Fruit fly (Drosophila melanogaster) whole organism, embryonic: ENCODE measurements around the gene CG2972.

ENCODE experiments used
- ATbp ChIP-seq: fragments of 200-800 bp; sonication (Bioruptor generic); optimal IDR thresholded peaks from 2 replicates; lab custom pipeline; 2017; ENCODE audit warnings: missing biosample characterization, mild to moderate bottlenecking, missing genetic modification characterization, missing genetic modification reagents
- Ada2b ChIP-seq: fragments of 200-800 bp; sonication (Bioruptor generic); IDR thresholded peaks from 2 replicates; pipeline ENCODE4 v1.3.6; 2022; ENCODE audit warnings: missing biosample characterization, missing genetic modification characterization
- Adf1 ChIP-seq: fragments of 200-800 bp; sonication (Bioruptor generic); IDR thresholded peaks from 2 replicates; pipeline ENCODE4 v1.3.6; 2022; ENCODE audit warnings: missing biosample characterization, missing genetic modification characterization
- Atf3 ChIP-seq: fragments of 200-800 bp; sonication (Bioruptor generic); optimal IDR thresholded peaks from 3 replicates; lab custom pipeline; 2016; ENCODE audit warnings: missing biosample characterization, missing genetic modification characterization
- Bdp1 ChIP-seq: fragments of 200-800 bp; sonication (Bioruptor generic); optimal IDR thresholded peaks from 3 replicates; lab custom pipeline; 2016; ENCODE audit warnings: missing biosample characterization, missing genetic modification characterization
- CG10209 ChIP-seq: fragments of 200-800 bp; sonication (Bioruptor generic); optimal IDR thresholded peaks from 3 replicates; lab custom pipeline; 2017; ENCODE audit warnings: missing biosample characterization, mild to moderate bottlenecking, missing genetic modification characterization, missing genetic modification reagents
- CG11504 ChIP-seq: fragments of 200-800 bp; sonication (Bioruptor generic); optimal IDR thresholded peaks from 3 replicates; lab custom pipeline; 2019; ENCODE audit warnings: missing biosample characterization, mild to moderate bottlenecking, missing genetic modification characterization, moderate library complexity
- CG12155 ChIP-seq: fragments of 200-800 bp; sonication (Bioruptor generic); optimal IDR thresholded peaks from 3 replicates; lab custom pipeline; 2016; ENCODE audit warnings: missing biosample characterization, missing genetic modification characterization
- CG12659 ChIP-seq: fragments of 200-800 bp; sonication (Bioruptor generic); optimal IDR thresholded peaks from 3 replicates; lab custom pipeline; 2017; ENCODE audit warnings: mild to moderate bottlenecking, missing biosample characterization, missing genetic modification reagents, missing genetic modification characterization
- CG14965 ChIP-seq: fragments of 200-800 bp; sonication (Bioruptor generic); optimal IDR thresholded peaks from 2 replicates; lab custom pipeline; 2016; ENCODE audit warnings: missing biosample characterization, missing genetic modification characterization, borderline replicate concordance
- CG15269 ChIP-seq: fragments of 200-800 bp; sonication (Bioruptor generic); optimal IDR thresholded peaks from 2 replicates; lab custom pipeline; 2018; ENCODE audit warnings: missing biosample characterization, mild to moderate bottlenecking, missing genetic modification characterization, moderate library complexity
- CG15601 ChIP-seq: fragments of 200-800 bp; sonication (Bioruptor generic); optimal IDR thresholded peaks from 3 replicates; lab custom pipeline; 2019; ENCODE audit warnings: missing biosample characterization, mild to moderate bottlenecking, missing genetic modification characterization, moderate library complexity
- CG1602 ChIP-seq: fragments of 200-800 bp; sonication (Bioruptor generic); optimal IDR thresholded peaks from 3 replicates; lab custom pipeline; 2016; ENCODE audit warnings: missing biosample characterization, missing genetic modification characterization
- CG32772 ChIP-seq: fragments of 200-800 bp; sonication (Bioruptor generic); IDR thresholded peaks from 2 replicates; pipeline ENCODE4 v1.3.6; 2022; ENCODE audit warnings: missing biosample characterization, missing genetic modification characterization
- CG4328 ChIP-seq: fragments of 200-800 bp; sonication (Bioruptor generic); optimal IDR thresholded peaks from 3 replicates; lab custom pipeline; 2017; ENCODE audit warnings: missing biosample characterization, missing genetic modification reagents, missing genetic modification characterization
- CG4617 ChIP-seq: fragments of 200-800 bp; sonication (Bioruptor generic); optimal IDR thresholded peaks from 3 replicates; lab custom pipeline; 2016; ENCODE audit warnings: missing biosample characterization, missing genetic modification characterization, borderline replicate concordance
- CG6175 ChIP-seq: fragments of 200-800 bp; sonication (Bioruptor generic); IDR thresholded peaks from 3 replicates; pipeline ENCODE4 v1.3.6; 2022; ENCODE audit warnings: missing biosample characterization, missing genetic modification characterization
- CG7372 ChIP-seq: fragments of 200-800 bp; sonication (Bioruptor generic); IDR thresholded peaks from 2 replicates; pipeline ENCODE4 v1.3.6; 2022; ENCODE audit warnings: missing biosample characterization, missing genetic modification characterization
- CG7987 ChIP-seq: fragments of 200-800 bp; sonication (Bioruptor generic); optimal IDR thresholded peaks from 2 replicates; lab custom pipeline; 2018; ENCODE audit warnings: missing biosample characterization, mild to moderate bottlenecking, missing genetic modification characterization, moderate library complexity
- CG8089 ChIP-seq: fragments of 200-800 bp; sonication (Bioruptor generic); optimal IDR thresholded peaks from 3 replicates; lab custom pipeline; 2016; ENCODE audit warnings: missing biosample characterization, missing genetic modification characterization
- CG8281 ChIP-seq: fragments of 200-800 bp; sonication (Bioruptor generic); optimal IDR thresholded peaks from 2 replicates; lab custom pipeline; 2018; ENCODE audit warnings: missing biosample characterization, mild to moderate bottlenecking, missing genetic modification characterization, moderate library complexity
- CG8359 ChIP-seq: fragments of 200-800 bp; sonication (Bioruptor generic); optimal IDR thresholded peaks from 2 replicates; lab custom pipeline; 2017; ENCODE audit warnings: missing biosample characterization, mild to moderate bottlenecking, missing genetic modification characterization, borderline replicate concordance
- Fer1 ChIP-seq: fragments of 200-800 bp; sonication (Bioruptor generic); optimal IDR thresholded peaks from 2 replicates; lab custom pipeline; 2017; ENCODE audit warnings: missing biosample characterization, mild to moderate bottlenecking, missing genetic modification characterization
- Hand ChIP-seq: fragments of 200-800 bp; sonication (Bioruptor generic); optimal IDR thresholded peaks from 2 replicates; lab custom pipeline; 2017; ENCODE audit warnings: mild to moderate bottlenecking, missing biosample characterization, missing genetic modification reagents, missing genetic modification characterization
- Lhr ChIP-seq: fragments of 200-800 bp; sonication (Bioruptor generic); optimal IDR thresholded peaks from 3 replicates; lab custom pipeline; 2017; ENCODE audit warnings: mild to moderate bottlenecking, missing biosample characterization, missing genetic modification reagents, missing genetic modification characterization
- Lpt ChIP-seq: fragments of >200 bp; optimal IDR thresholded peaks from 2 replicates; lab custom pipeline; 2018; ENCODE audit warnings: missing biosample characterization, missing genetic modification characterization
- MTF-1 ChIP-seq: fragments of 200-800 bp; sonication (Bioruptor generic); optimal IDR thresholded peaks from 2 replicates; lab custom pipeline; 2018; ENCODE audit warnings: missing biosample characterization, mild to moderate bottlenecking, missing genetic modification characterization, borderline replicate concordance
- Nf-YB ChIP-seq: fragments of 200-800 bp; sonication (Bioruptor generic); optimal IDR thresholded peaks from 3 replicates; lab custom pipeline; 2019; ENCODE audit warnings: missing biosample characterization, mild to moderate bottlenecking, missing genetic modification characterization, moderate library complexity
- Opbp ChIP-seq: fragments of 200-800 bp; sonication (Bioruptor generic); IDR thresholded peaks from 3 replicates; pipeline ENCODE4 v1.3.6; 2022; ENCODE audit warnings: missing biosample characterization, missing genetic modification characterization; ENCODE audit not compliant: partially characterized antibody
- Pdp1 ChIP-seq, 2 experiments: fragments of 200-800 bp; sonication (Bioruptor generic); optimal IDR thresholded peaks; 3 replicates each; lab custom pipeline; 2016; ENCODE audit warnings: missing biosample characterization in 2 of 2, missing genetic modification characterization in 2 of 2, mild to moderate bottlenecking in 1 of 2, moderate library complexity in 1 of 2
- Vsx1 ChIP-seq: fragments of 200-800 bp; sonication (Bioruptor generic); optimal IDR thresholded peaks from 2 replicates; lab custom pipeline; 2017; ENCODE audit warnings: missing biosample characterization, mild to moderate bottlenecking, missing genetic modification characterization, missing genetic modification reagents
- bigmax ChIP-seq: fragments of 200-800 bp; sonication (Bioruptor generic); optimal IDR thresholded peaks from 2 replicates; lab custom pipeline; 2018; ENCODE audit warnings: missing biosample characterization, mild to moderate bottlenecking, missing genetic modification characterization
- cas ChIP-seq: fragments of 200-800 bp; sonication (Bioruptor generic); IDR thresholded peaks from 2 replicates; pipeline ENCODE4 v1.3.6; 2022; ENCODE audit warnings: missing biosample characterization, missing genetic modification characterization
- chinmo ChIP-seq: fragments of 200-800 bp; sonication (Bioruptor generic); IDR thresholded peaks from 4 replicates; pipeline ENCODE4 v1.3.6; 2022; ENCODE audit warnings: missing biosample characterization, missing genetic modification characterization; ENCODE audit not compliant: partially characterized antibody
- exex ChIP-seq: fragments of 200-800 bp; sonication (Bioruptor generic); optimal IDR thresholded peaks from 4 replicates; lab custom pipeline; 2018; ENCODE audit warnings: missing biosample characterization, mild to moderate bottlenecking, missing genetic modification characterization, moderate library complexity
- h ChIP-seq: fragments of >200 bp; optimal IDR thresholded peaks from 2 replicates; lab custom pipeline; 2017
- hbn ChIP-seq: fragments of 200-800 bp; sonication (Bioruptor generic); IDR thresholded peaks from 2 replicates; pipeline ENCODE4 v1.3.6; 2022; ENCODE audit warnings: missing biosample characterization, missing genetic modification characterization; ENCODE audit not compliant: partially characterized antibody
- lmd ChIP-seq: fragments of 200-800 bp; sonication (Bioruptor generic); IDR thresholded peaks from 2 replicates; pipeline ENCODE4 v1.3.6; 2022; ENCODE audit warnings: missing biosample characterization, missing genetic modification characterization
- otp ChIP-seq: fragments of 200-800 bp; sonication (Bioruptor generic); IDR thresholded peaks from 3 replicates; pipeline ENCODE4, ENCODE4 v1.3.6; 2022; ENCODE audit warnings: missing biosample characterization, missing genetic modification characterization
- pros ChIP-seq: fragments of 200-800 bp; sonication (Bioruptor generic); optimal IDR thresholded peaks from 3 replicates; lab custom pipeline; 2019; ENCODE audit warnings: missing biosample characterization, mild to moderate bottlenecking, missing genetic modification characterization, moderate library complexity
- sc ChIP-seq, 3 experiments: fragments of >200 bp in 2 of 3; fragments of 200-800 bp in 1 of 3; sonication (Bioruptor generic) in 1 of 3; optimal IDR thresholded peaks; 2 replicates in 2 of 3; 3 replicates in 1 of 3; lab custom pipeline; 2017; ENCODE audit warnings: mild to moderate bottlenecking in 1 of 3, missing biosample characterization in 1 of 3, missing genetic modification characterization in 1 of 3, missing genetic modification reagents in 1 of 3
- sd ChIP-seq: fragments of 200-800 bp; sonication (Bioruptor generic); optimal IDR thresholded peaks from 3 replicates; lab custom pipeline; 2018; ENCODE audit warnings: missing biosample characterization, mild to moderate bottlenecking, missing genetic modification characterization, moderate library complexity
- sens ChIP-seq: fragments of 200-800 bp; sonication (Bioruptor generic); peaks from one replicate; lab custom pipeline; 2016; ENCODE audit warnings: missing biosample characterization, missing genetic modification characterization
- tap ChIP-seq: fragments of 200-800 bp; optimal IDR thresholded peaks from 3 replicates; lab custom pipeline; 2019; ENCODE audit warnings: missing biosample characterization, mild to moderate bottlenecking, missing genetic modification characterization, moderate library complexity
- ttk ChIP-seq: fragments of 200-800 bp; sonication (Bioruptor generic); IDR thresholded peaks from 2 replicates; pipeline ENCODE4 v2.1.2; 2022; ENCODE audit warnings: missing biosample characterization, missing genetic modification characterization
- wor ChIP-seq: fragments of 200-800 bp; sonication (Bioruptor generic); IDR thresholded peaks from 2 replicates; pipeline ENCODE4 v1.3.6; 2022; ENCODE audit warnings: missing biosample characterization, missing genetic modification characterization

Gene CG2972

DNA sequence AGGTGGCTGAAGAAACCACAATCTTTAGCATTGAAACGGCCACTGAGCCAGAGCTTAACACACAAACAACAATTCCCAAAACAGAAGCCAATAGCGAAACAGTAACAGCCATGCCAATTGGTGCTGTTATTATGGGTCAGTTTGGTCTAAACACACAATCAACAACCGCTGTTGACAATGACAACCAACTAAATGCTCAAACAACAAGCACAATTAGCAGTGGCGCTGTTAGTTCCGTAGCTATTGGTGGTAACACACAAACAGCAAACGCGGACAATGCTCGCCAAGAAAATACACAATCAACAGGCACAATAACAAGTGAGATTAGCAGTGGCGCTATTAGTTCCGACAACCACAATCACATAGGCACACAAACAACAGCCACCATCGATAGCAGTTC, 39.1 kb upstream of the CG2972 start (continued):
- TF ChIP-seq MTF-1 (GFP tag; lab: Kevin White, UChicago) (no peak), Hand (GFP tag; lab: Kevin White, UChicago) (no peak), CG4617 (GFP tag; lab: Kevin White, UChicago) (no peak), lmd (no peak), otp (GFP tag; lab: Robert Waterston, UW) (peak; percentile 43; the same call in 1 of the 3 replicates), Fer1 (GFP tag; lab: Kevin White, UChicago) (no peak), CG10209 (peak; percentile 23), tap (no peak), Atf3 (no peak), CG15269 (tag; lab: Kevin White, UChicago) (peak; percentile 37), CG8359 (GFP tag; lab: Kevin White, UChicago) (no peak)
- TF ChIP-seq, all 482 proteins: peak for 27

DNA sequence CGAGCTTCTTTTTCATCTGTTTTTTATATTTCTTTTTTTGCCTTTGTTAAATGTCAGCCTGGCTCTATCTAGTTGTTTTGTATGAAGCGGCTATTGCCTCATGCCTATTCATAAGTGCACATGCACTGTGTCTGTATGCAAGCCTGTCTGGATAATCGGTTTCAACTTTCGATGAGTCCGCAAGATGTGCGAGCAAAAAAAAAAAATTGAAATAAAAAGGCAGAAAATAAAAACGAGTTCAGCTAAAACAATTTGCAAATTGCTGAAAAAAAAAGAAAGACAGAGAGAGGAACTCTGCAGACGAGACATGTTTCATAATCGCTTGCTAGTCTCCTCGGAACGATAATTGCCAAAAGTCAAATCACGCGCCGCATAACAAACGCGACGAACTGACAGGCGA, 37.2 kb upstream of the CG2972 start:
- no peak for TF ChIP-seq Nf-YB (GFP tag; lab: Kevin White, UChicago)

DNA sequence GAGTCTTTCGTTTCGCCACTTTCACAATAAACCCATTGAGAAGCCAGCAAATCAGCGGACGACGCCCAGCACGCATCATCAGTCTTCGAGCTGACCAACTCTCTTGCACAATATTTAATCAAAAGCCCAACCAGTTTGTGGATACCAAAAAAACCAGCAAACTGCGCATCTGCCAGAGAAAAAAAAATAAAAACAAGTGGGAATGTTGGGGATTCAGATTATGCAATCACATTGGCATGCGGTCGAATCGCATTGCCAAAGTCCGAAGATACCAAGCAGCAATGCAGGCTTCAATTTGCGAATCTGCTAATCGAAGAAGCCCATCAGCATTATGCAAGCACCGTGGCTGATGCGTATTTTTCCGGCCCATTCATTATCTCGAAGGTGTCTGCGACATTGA, 36.2 kb upstream of the CG2972 start:
- TF ChIP-seq Lpt (GFP tag; lab: Kevin White, UChicago), result no peak
- TF ChIP-seq pros, result peak; percentile 23
- no peak for TF ChIP-seq Lhr
- TF ChIP-seq sd, result peak; percentile 19
- TF ChIP-seq CG7372 (GFP tag; lab: Robert Waterston, UW), result no peak
- no peak for TF ChIP-seq exex (tag; lab: Kevin White, UChicago)
- TF ChIP-seq wor (GFP tag; lab: Robert Waterston, UW), result no peak
- peak in 1 of 2 experiments; percentile 85 for TF ChIP-seq Pdp1 (GFP tag; optimal IDR thresholded peaks at IDR 0.05; lab: Kevin White, UChicago)

DNA sequence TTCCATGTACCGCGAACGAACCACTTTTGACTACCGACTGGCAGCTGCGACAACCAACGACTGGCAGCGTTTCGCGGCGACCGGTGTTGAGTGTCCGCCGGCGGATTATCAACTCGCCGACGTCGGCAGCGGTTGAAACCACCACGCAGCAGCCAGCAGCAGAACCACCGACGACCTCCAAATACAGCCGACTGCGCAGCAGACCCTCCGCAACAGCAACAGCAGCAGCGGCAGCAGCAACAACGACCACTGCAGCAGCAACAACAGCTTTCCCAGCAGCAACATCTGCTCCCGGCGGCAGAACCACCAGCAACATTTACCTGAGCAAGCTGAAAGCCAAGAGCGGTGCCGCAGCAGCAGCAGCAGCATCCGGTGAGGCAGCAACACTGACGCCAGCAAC, 35.0 kb upstream of the CG2972 start:
- TF ChIP-seq h (lab: Kevin White, UChicago) (no peak), hbn (no peak), CG32772 (GFP tag; lab: Robert Waterston, UW) (no peak), cas (no peak), CG15601 (tag; lab: Kevin White, UChicago) (peak; percentile 75), CG14965 (GFP tag; lab: Kevin White, UChicago) (no peak), Bdp1 (GFP tag; lab: Kevin White, UChicago) (no peak), CG12659 (GFP tag; lab: Kevin White, UChicago) (no peak), ATbp (no peak), bigmax (GFP tag; lab: Kevin White, UChicago) (no peak), CG1602 (GFP tag; lab: Kevin White, UChicago) (no peak), sc (optimal IDR thresholded peaks at IDR 0.05; lab: Kevin White, UChicago) (no peak), sc (GFP tag; optimal IDR thresholded peaks at IDR 0.05; lab: Kevin White, UChicago) (no peak), CG4328 (GFP tag; lab: Kevin White, UChicago) (no peak), Ada2b (GFP tag; lab: Robert Waterston, UW) (no peak), sens (GFP tag; lab: Kevin White, UChicago) (peak; percentile 43), Vsx1 (GFP tag; lab: Kevin White, UChicago) (no peak), CG11504 (tag; lab: Kevin White, UChicago) (peak; percentile 98), Opbp (GFP tag; lab: Robert Waterston, UW) (no peak), CG12155 (GFP tag; lab: Kevin White, UChicago) (no peak), chinmo (GFP tag; lab: Robert Waterston, UW) (0 out of 4 replicates have a peak, but pooled peaks have one; percentile 44), CG6175 (GFP tag; lab: Robert Waterston, UW) (peak; percentile 50; the same call in 1 of the 3 replicates), CG8281 (tag; lab: Kevin White, UChicago) (no peak), ttk (GFP tag; lab: Robert Waterston, UW) (no peak), Adf1 (GFP tag; lab: Robert Waterston, UW) (peak; percentile 79), CG8089 (GFP tag; lab: Kevin White, UChicago) (no peak), CG7987 (GFP tag; lab: Kevin White, UChicago) (no peak)
